Worm (Caenorhabditis elegans) whole organism, L3 larva: ENCODE results near the gene cpt-6.

Experiments used
- ZK546.5 ChIP-seq: sonication (generic microtip); optimal IDR thresholded peaks from 2 replicates; lab custom pipeline; 2017; ENCODE audit warnings: missing biosample characterization, missing genetic modification characterization
- aly-2 ChIP-seq: fragments of 150-350 bp; optimal IDR thresholded peaks from 2 replicates; lab custom pipeline; 2014; ENCODE audit warnings: missing biosample characterization, missing genetic modification characterization
- ama-1 ChIP-seq: fragments of 150-350 bp; optimal IDR thresholded peaks from 2 replicates; lab custom pipeline; 2018
- ceh-16 ChIP-seq: sonication (generic microtip); optimal IDR thresholded peaks from 2 replicates; lab custom pipeline; 2017; ENCODE audit warnings: missing biosample characterization, missing genetic modification characterization
- ceh-28 ChIP-seq: fragments of 150-350 bp; optimal IDR thresholded peaks from 2 replicates; lab custom pipeline; 2014; ENCODE audit warnings: missing biosample characterization, missing genetic modification reagents, missing genetic modification characterization
- ceh-82 ChIP-seq: fragments of 150-350 bp; optimal IDR thresholded peaks from 2 replicates; lab custom pipeline; 2014; ENCODE audit warnings: missing biosample characterization, missing genetic modification characterization
- ceh-9 ChIP-seq: sonication (generic microtip); optimal IDR thresholded peaks from 2 replicates; lab custom pipeline; 2018; ENCODE audit warnings: missing biosample characterization, missing genetic modification characterization
- daf-12 ChIP-seq: fragments of 150-350 bp; optimal IDR thresholded peaks from 2 replicates; lab custom pipeline; 2014; ENCODE audit warnings: missing biosample characterization, missing genetic modification reagents, missing genetic modification characterization
- egl-5 ChIP-seq: fragments of 150-350 bp; optimal IDR thresholded peaks from 2 replicates; lab custom pipeline; 2017; ENCODE audit warnings: missing biosample characterization, missing genetic modification reagents, missing genetic modification characterization, inconsistent platforms
- elt-1 ChIP-seq: fragments of 150-350 bp; optimal IDR thresholded peaks from 2 replicates; lab custom pipeline; 2014; ENCODE audit warnings: missing biosample characterization, missing genetic modification characterization
- elt-3 ChIP-seq, 3 experiments: fragments of 150-350 bp in 1 of 3; sonication (generic microtip) in 2 of 3; optimal IDR thresholded peaks; 2 replicates in 2 of 3; 4 replicates in 1 of 3; lab custom pipeline; 2014 to 2017; ENCODE audit warnings: missing biosample characterization in 3 of 3, missing genetic modification characterization in 3 of 3
- eor-1 ChIP-seq, 2 experiments: fragments of 150-350 bp; optimal IDR thresholded peaks; 2 replicates each; lab custom pipeline; 2014 to 2018; ENCODE audit warnings: missing biosample characterization in 2 of 2, missing genetic modification characterization in 2 of 2
- fkh-10 ChIP-seq: sonication (generic microtip); optimal IDR thresholded peaks from 2 replicates; lab custom pipeline; 2017; ENCODE audit warnings: missing biosample characterization, missing genetic modification reagents, missing genetic modification characterization
- fkh-2 ChIP-seq: fragments of 150-350 bp; optimal IDR thresholded peaks from 2 replicates; lab custom pipeline; 2014; ENCODE audit warnings: missing biosample characterization, missing genetic modification reagents, missing genetic modification characterization
- fos-1 ChIP-seq: fragments of 150-350 bp; optimal IDR thresholded peaks from 2 replicates; lab custom pipeline; 2014; ENCODE audit warnings: missing biosample characterization, missing genetic modification characterization
- hmg-11 ChIP-seq: sonication (generic microtip); optimal IDR thresholded peaks from 2 replicates; lab custom pipeline; 2016; ENCODE audit warnings: missing genetic modification characterization, missing compliant biosample characterization
- jun-1 ChIP-seq: fragments of 150-350 bp; optimal IDR thresholded peaks from 2 replicates; lab custom pipeline; 2014; ENCODE audit warnings: missing biosample characterization, missing genetic modification reagents, missing genetic modification characterization
- lin-39 ChIP-seq: fragments of 150-350 bp; optimal IDR thresholded peaks from 2 replicates; lab custom pipeline; 2018; ENCODE audit warnings: missing biosample characterization, missing genetic modification reagents, missing genetic modification characterization
- mml-1 ChIP-seq: fragments of 150-350 bp; sonication (generic microtip); optimal IDR thresholded peaks from 3 replicates; lab custom pipeline; 2014; ENCODE audit warnings: missing biosample characterization, missing genetic modification characterization
- nfya-1 ChIP-seq: sonication (generic microtip); optimal IDR thresholded peaks from 2 replicates; lab custom pipeline; 2017; ENCODE audit warnings: missing genetic modification characterization, mild to moderate bottlenecking, missing compliant biosample characterization, antibody characterized with exemption, moderate library complexity; ENCODE audit not compliant: insufficient read depth
- nhr-12 ChIP-seq: fragments of 150-350 bp; optimal IDR thresholded peaks from 2 replicates; lab custom pipeline; 2014; ENCODE audit warnings: missing biosample characterization, missing genetic modification characterization
- nhr-23 ChIP-seq: fragments of 150-350 bp; optimal IDR thresholded peaks from 2 replicates; lab custom pipeline; 2014; ENCODE audit warnings: missing biosample characterization, missing genetic modification reagents, missing genetic modification characterization
- nhr-237 ChIP-seq: fragments of 150-350 bp; optimal IDR thresholded peaks from 2 replicates; lab custom pipeline; 2014; ENCODE audit warnings: missing biosample characterization, missing genetic modification characterization
- nhr-25 ChIP-seq: sonication (generic microtip); optimal IDR thresholded peaks from 2 replicates; lab custom pipeline; 2017; ENCODE audit warnings: missing biosample characterization, missing genetic modification characterization
- nhr-28 ChIP-seq: fragments of 150-350 bp; optimal IDR thresholded peaks from 2 replicates; lab custom pipeline; 2014; ENCODE audit warnings: missing biosample characterization, missing genetic modification characterization
- nhr-43 ChIP-seq: sonication (generic microtip); optimal IDR thresholded peaks from 2 replicates; lab custom pipeline; 2016; ENCODE audit warnings: mild to moderate bottlenecking, missing genetic modification characterization, missing compliant biosample characterization; ENCODE audit not compliant: poor library complexity, severe bottlenecking
- nhr-76 ChIP-seq: fragments of 150-350 bp; sonication (generic microtip); optimal IDR thresholded peaks from 5 replicates; lab custom pipeline; 2014; ENCODE audit warnings: missing biosample characterization, missing genetic modification characterization
- pha-4 ChIP-seq: fragments of 150-350 bp; optimal IDR thresholded peaks from 2 replicates; lab custom pipeline; 2014; ENCODE audit warnings: missing biosample characterization, missing genetic modification reagents, missing genetic modification characterization
- skn-1 ChIP-seq: fragments of 150-350 bp; optimal IDR thresholded peaks from 2 replicates; lab custom pipeline; 2014; ENCODE audit warnings: missing biosample characterization, missing genetic modification characterization
- snpc-4 ChIP-seq: fragments of 150-350 bp; optimal IDR thresholded peaks from 2 replicates; lab custom pipeline; 2014; ENCODE audit warnings: missing biosample characterization, missing genetic modification characterization
- tbx-2 ChIP-seq: sonication (generic microtip); optimal IDR thresholded peaks from 2 replicates; lab custom pipeline; 2016; ENCODE audit warnings: mild to moderate bottlenecking, missing genetic modification characterization, missing compliant biosample characterization
- unc-39 ChIP-seq: sonication (generic microtip); optimal IDR thresholded peaks from 4 replicates; lab custom pipeline; 2017; ENCODE audit warnings: missing biosample characterization, missing genetic modification characterization
- unc-62 ChIP-seq: fragments of 150-350 bp; sonication (generic microtip); optimal IDR thresholded peaks from 4 replicates; lab custom pipeline; 2014; ENCODE audit warnings: missing biosample characterization, missing genetic modification reagents, missing genetic modification characterization
- zag-1 ChIP-seq: fragments of 150-350 bp; optimal IDR thresholded peaks from 2 replicates; lab custom pipeline; 2014; ENCODE audit warnings: missing biosample characterization, missing genetic modification characterization
- ztf-11 ChIP-seq: fragments of 150-350 bp; optimal IDR thresholded peaks from 2 replicates; lab custom pipeline; 2014; ENCODE audit warnings: missing biosample characterization, missing genetic modification characterization
- ztf-4 ChIP-seq: fragments of 150-350 bp; optimal IDR thresholded peaks from 2 replicates; lab custom pipeline; 2014; ENCODE audit warnings: missing biosample characterization, missing genetic modification characterization

Gene cpt-6

DNA sequence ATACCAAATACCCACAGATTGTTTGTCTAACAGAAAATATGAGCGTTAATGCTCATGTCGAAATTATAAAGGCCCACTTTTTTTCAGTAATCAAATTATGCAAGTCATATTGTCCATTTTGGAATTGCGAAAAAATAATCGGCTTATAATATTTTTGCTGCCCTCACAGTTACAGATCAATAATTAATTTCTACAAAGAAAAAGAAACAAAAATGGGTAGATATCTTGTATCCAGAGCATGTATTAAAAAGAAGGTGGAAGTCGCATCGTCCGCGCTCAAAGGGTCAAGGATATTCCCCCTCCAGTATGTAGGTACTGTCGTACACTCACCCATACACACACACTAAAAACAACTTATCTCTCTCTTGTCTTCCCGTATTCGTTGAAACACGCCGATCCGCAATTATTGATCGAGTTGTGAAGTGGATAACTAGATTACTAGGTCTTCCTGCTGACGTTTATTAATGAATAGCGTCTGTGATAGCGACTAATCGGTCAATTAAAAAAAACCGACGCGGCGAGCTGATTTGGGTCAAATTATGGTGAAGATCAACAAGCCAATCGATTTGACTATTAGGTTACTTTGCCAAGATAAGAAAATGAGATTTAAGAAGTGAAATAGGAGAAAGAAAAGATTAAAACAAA, 20.2 kb upstream of the cpt-6 start:
- TF ChIP-seq ZK546.5 (tag; lab: Kevin White, UChicago), result no peak
- peak; percentile 46 for TF ChIP-seq ceh-28 (tag; lab: Kevin White, UChicago)
- TF ChIP-seq nhr-23, result peak; percentile 92
- TF ChIP-seq nhr-28 (tag; lab: Kevin White, UChicago), result no peak
- no peak for TF ChIP-seq skn-1 (tag; lab: Kevin White, UChicago)
- TF ChIP-seq fkh-10 (GFP tag; lab: Kevin White, UChicago), result no peak
- peak; percentile 18 for TF ChIP-seq nhr-43 (tag; lab: Kevin White, UChicago)
- no peak for TF ChIP-seq aly-2
- no peak for TF ChIP-seq tbx-2 (tag; lab: Kevin White, UChicago)
- TF ChIP-seq ceh-9, result no peak

DNA sequence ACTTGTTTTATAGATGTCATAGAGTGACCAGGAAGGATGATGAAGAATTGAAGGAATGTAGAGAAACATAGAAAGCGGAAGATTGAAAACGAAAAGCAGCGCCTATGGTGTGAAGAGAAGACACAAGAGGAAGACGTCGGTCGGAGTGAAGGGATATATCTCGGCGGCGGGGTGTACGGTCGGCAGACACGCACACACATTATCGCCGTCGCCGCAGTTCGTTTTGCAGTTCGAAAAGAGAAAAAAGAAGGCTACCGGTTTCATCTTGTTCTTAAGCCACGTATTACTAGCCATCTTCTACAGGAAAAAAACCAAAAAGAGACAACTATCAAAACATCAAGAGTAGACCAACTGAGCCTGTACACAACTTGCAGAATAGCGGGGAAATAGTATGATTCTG, 19.6 kb upstream of the cpt-6 start:
- no peak for TF ChIP-seq mml-1
- no peak for TF ChIP-seq daf-12
- TF ChIP-seq ztf-4 (tag; lab: Kevin White, UChicago), result no peak
- TF ChIP-seq unc-39, result no peak
- TF ChIP-seq nhr-23, result peak; percentile 1
- TF ChIP-seq nhr-25, result peak; percentile 68
- no peak for TF ChIP-seq ceh-82
- TF ChIP-seq nhr-43 (tag; lab: Kevin White, UChicago), result peak; percentile 28

DNA sequence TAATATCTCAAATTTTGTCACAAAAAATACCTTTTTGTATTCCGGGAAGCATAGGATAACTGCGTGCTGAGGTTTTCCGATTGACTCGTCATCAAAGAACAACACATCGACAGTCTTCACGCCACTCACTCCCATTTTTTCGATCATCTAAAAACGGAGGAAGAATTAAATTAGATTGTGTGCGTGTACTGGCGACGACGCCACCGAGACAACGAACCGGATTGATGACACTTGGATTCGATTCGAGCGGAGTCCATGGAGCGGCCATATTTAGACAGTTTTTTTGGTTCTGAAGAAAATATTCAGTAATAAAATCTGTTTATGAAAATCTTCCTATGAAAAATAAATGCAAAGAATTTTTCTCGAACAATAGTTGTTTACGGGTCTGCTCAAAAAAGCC, 17.4 kb upstream of the cpt-6 start, which contains the start of gene ubh-1:
Gene ubh-1, minus strand, starts transcription at position 289 of the 400 bp plus-strand sequence.
- peak; percentile 52 for TF ChIP-seq ama-1
- peak; percentile 51 for TF ChIP-seq nhr-23
- peak in 1 of 3 experiments; percentile 25 for TF ChIP-seq elt-3 (tag; optimal IDR thresholded peaks at IDR 0.05; lab: Kevin White, UChicago)
- no peak for TF ChIP-seq nfya-1 (tag; lab: Kevin White, UChicago)

DNA sequence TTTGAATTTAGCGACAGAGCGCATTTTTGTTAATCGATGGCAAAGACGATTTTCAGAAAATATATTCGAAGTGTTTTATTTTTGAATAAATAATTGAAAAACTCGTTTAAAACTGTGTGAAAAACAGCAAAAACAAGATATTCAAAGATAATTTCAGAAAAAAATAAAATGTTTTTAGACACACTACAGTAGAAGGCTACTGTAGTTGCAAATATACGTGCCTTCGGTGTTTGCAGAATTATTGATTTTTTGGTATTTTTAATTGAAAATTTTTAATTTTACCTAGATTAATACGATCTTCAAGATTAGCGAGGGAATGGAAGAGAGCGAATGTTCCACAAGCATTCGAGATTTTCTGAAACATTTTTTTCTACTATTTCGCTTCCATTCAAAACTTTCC, 16.9 kb upstream of the cpt-6 start:
- TF ChIP-seq ceh-16 (tag; lab: Kevin White, UChicago) (no peak), ztf-4 (tag; lab: Kevin White, UChicago) (no peak), daf-12 (no peak), tbx-2 (tag; lab: Kevin White, UChicago) (no peak), eor-1 (tag; optimal IDR thresholded peaks at IDR 0.05; lab: Kevin White, UChicago) (no peak), egl-5 (tag; lab: Kevin White, UChicago) (no peak), ceh-82 (no peak), jun-1 (tag; lab: Kevin White, UChicago) (no peak), snpc-4 (no peak), unc-62 (GFP tag; lab: Kevin White, UChicago) (no peak), nhr-76 (no peak), hmg-11 (no peak), zag-1 (tag; lab: Kevin White, UChicago) (no peak), fos-1 (no peak), nhr-12 (tag; lab: Kevin White, UChicago) (no peak), pha-4 (tag; lab: Kevin White, UChicago) (no peak), nhr-237 (tag; lab: Kevin White, UChicago) (no peak), elt-1 (tag; lab: Kevin White, UChicago) (no peak), skn-1 (tag; lab: Kevin White, UChicago) (no peak), fkh-2 (tag; lab: Kevin White, UChicago) (no peak)

DNA sequence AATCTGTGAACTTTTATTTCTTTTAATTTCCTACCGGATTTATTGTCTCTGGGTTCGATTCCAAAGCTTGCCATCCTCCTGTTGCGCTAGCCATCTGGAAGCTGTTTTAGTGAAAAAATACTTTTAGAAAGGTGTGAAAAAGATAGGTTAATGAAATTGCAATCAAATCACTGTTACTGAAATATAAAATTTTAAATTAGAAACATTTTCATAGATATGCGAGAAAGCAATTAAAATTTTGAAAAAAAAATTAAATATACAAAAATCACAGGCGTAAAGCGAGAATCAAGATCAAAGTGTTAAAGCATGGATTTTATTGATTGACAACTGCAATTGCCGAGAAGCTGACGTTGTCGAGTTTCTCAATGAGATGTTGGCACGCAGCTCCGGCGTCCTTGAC, 16.0 kb upstream of the cpt-6 start, which contains the start of gene ubh-2:
Gene ubh-2, minus strand, starts transcription at position 101 of the 400 bp plus-strand sequence.
- TF ChIP-seq nhr-25, result no peak
- no peak for TF ChIP-seq lin-39 (tag; lab: Kevin White, UChicago)
- TF ChIP-seq nhr-28 (tag; lab: Kevin White, UChicago), result no peak
- TF ChIP-seq ztf-11 (tag; lab: Kevin White, UChicago), result no peak
- no peak for TF ChIP-seq daf-12
- TF ChIP-seq, all 47 proteins: peak for 0
